Worm (Caenorhabditis elegans): Measurements from ENCODE around the gene dap-3.

ce11 chrII:10545213-10545612 is 35.7 kb upstream of the dap-3 start:
- no peak for TF ChIP-seq sdc-2 (tag; optimal IDR thresholded peaks at IDR 0.05)
- TF ChIP-seq ceh-6 (GFP tag; optimal IDR thresholded peaks at IDR 0.05): no peak
- TF ChIP-seq C08G9.2 (tag; optimal IDR thresholded peaks at IDR 0.05): no peak
